Worm (Caenorhabditis elegans): ENCODE data around the gene F13E9.16.

F13E9.16 gene

ce11 chrIV:10933777-10934546, 46.8 kb upstream of the F13E9.16 start (continued):
- TF ChIP-seq lin-29 (GFP tag; IDR thresholded peaks at IDR 0.05) (no peak), aha-1 (tag) (peak; percentile 56), mes-2 (tag; optimal IDR thresholded peaks at IDR 0.05; ENCODE audit: poor library complexity, severe bottlenecking) (peak; percentile 25), ZK337.2 (GFP tag; IDR thresholded peaks at IDR 0.05) (no peak), lin-38 (GFP tag; IDR thresholded peaks at IDR 0.05) (peak; percentile 58), ztf-11 (tag; optimal IDR thresholded peaks at IDR 0.05) (no peak), ceh-20 (GFP tag; IDR thresholded peaks at IDR 0.05) (no peak), ztf-7 (tag; optimal IDR thresholded peaks at IDR 0.05) (no peak), mxl-3 (GFP tag; optimal IDR thresholded peaks at IDR 0.05) (peak; percentile 18), daf-12 (tag; optimal IDR thresholded peaks at IDR 0.05) (no peak), fos-1 (tag; optimal IDR thresholded peaks at IDR 0.05) (no peak), mxl-2 (GFP tag; conservative IDR thresholded peaks at IDR 0.05) (no peak), zfp-3 (GFP tag; conservative IDR thresholded peaks at IDR 0.05) (peak; percentile 84), T20F7.1 (GFP tag; optimal IDR thresholded peaks at IDR 0.05) (peak; percentile 63), tag-97 (GFP tag; IDR thresholded peaks at IDR 0.05) (no peak), sdz-12 (GFP tag; optimal IDR thresholded peaks at IDR 0.05) (peak; percentile 78), Y105C5A.15 (GFP tag; IDR thresholded peaks at IDR 0.05) (no peak), ceh-44 (GFP tag; IDR thresholded peaks at IDR 0.05) (no peak), F44E2.7 (GFP tag; IDR thresholded peaks at IDR 0.05) (no peak), spr-1 (tag; optimal IDR thresholded peaks at IDR 0.05) (peak; percentile 20), mdt-29 (GFP tag; IDR thresholded peaks at IDR 0.05) (peak; percentile 51), unc-62 (GFP tag; optimal IDR thresholded peaks at IDR 0.05 in 1 of 2) (peak in 1 of 2 experiments; percentile 65), unc-62 (tag; optimal IDR thresholded peaks at IDR 0.05) (no peak), skn-1 (tag; optimal IDR thresholded peaks at IDR 0.05) (no peak), nhr-111 (GFP tag; optimal IDR thresholded peaks at IDR 0.05) (peak; percentile 6), daf-8 (GFP tag; IDR thresholded peaks at IDR 0.05) (no peak), unc-39 (tag; optimal IDR thresholded peaks at IDR 0.05) (no peak)

- TF ChIP-seq mdl-1 (tag; optimal IDR thresholded peaks at IDR 0.05) (peak in 1 of 2 experiments; percentile 48), mxl-3 (GFP tag; optimal IDR thresholded peaks at IDR 0.05) (peak; percentile 8), lin-13 (GFP tag; optimal IDR thresholded peaks at IDR 0.05) (peak; percentile 57), hif-1 (tag; optimal IDR thresholded peaks at IDR 0.05) (peak in 1 of 2 experiments; percentile 66), lin-38 (GFP tag; IDR thresholded peaks at IDR 0.05) (peak; percentile 74), ceh-82 (tag; optimal IDR thresholded peaks at IDR 0.05) (no peak), lin-1 (GFP tag; IDR thresholded peaks at IDR 0.05) (peak; percentile 45; the same call in 1 of the 2 replicates), zip-2 (tag; optimal IDR thresholded peaks at IDR 0.05) (no peak), dmd-6 (GFP tag; IDR thresholded peaks at IDR 0.05) (peak; percentile 71), snpc-1.2 (GFP tag; IDR thresholded peaks at IDR 0.05) (peak; percentile 55; the same call in 1 of the 2 replicates), hlh-11 (tag; optimal IDR thresholded peaks at IDR 0.05) (peak; percentile 79), lin-29 (GFP tag; IDR thresholded peaks at IDR 0.05) (peak; percentile 7; the same call in 1 of the 2 replicates), hmg-1.1 (GFP tag; IDR thresholded peaks at IDR 0.05) (peak; percentile 72), madf-5 (GFP tag; IDR thresholded peaks at IDR 0.05) (no peak), egl-27 (tag; optimal IDR thresholded peaks at IDR 0.05) (no peak), nhr-28 (tag; optimal IDR thresholded peaks at IDR 0.05) (peak; percentile 59), nhr-102 (tag; optimal IDR thresholded peaks at IDR 0.05) (no peak), ctbp-1 (GFP tag; IDR thresholded peaks at IDR 0.05) (peak; percentile 65; the same call in 1 of the 2 replicates), sdz-12 (GFP tag; optimal IDR thresholded peaks at IDR 0.05) (no peak), nhr-25 (tag; optimal IDR thresholded peaks at IDR 0.05; ENCODE audit: borderline replicate concordance, insufficient read depth) (peak; percentile 2), mdt-29 (GFP tag; IDR thresholded peaks at IDR 0.05) (peak; percentile 25; the same call in 1 of the 2 replicates), ceh-44 (GFP tag; IDR thresholded peaks at IDR 0.05) (peak; percentile 79), daf-19 (GFP tag; conservative IDR thresholded peaks at IDR 0.05) (no peak), mep-1 (tag; optimal IDR thresholded peaks at IDR 0.05) (peak; percentile 88), pha-4 (GFP tag; IDR thresholded peaks at IDR 0.05) (no peak; the same call in 1 of the 2 replicates), pha-4 (tag; optimal IDR thresholded peaks at IDR 0.05) (peak; percentile 15), zfp-2 (tag; optimal IDR thresholded peaks at IDR 0.05) (no peak), F10B5.3 (tag; optimal IDR thresholded peaks at IDR 0.05) (no peak)
Measured at ce11 chrIV:10933062-10933552, 45.9 kb upstream of the F13E9.16 start, which contains the start of the genes dnc-1 and lsm-7. TSS of gene dnc-1 (minus strand) at chrIV:10933203. TSS of gene lsm-7 (plus strand) at chrIV:10933502.
